Fruit fly (Drosophila melanogaster) whole organism, embryonic: ENCODE data around the gene fry.

Experiments
- Ada2b ChIP-seq: fragments of 200-800 bp; sonication (Bioruptor generic); IDR thresholded peaks from 2 replicates; pipeline ENCODE4 v1.3.6; 2022; ENCODE audit warnings: missing biosample characterization, missing genetic modification characterization
- Asciz ChIP-seq: fragments of 200-800 bp; sonication (Bioruptor generic); optimal IDR thresholded peaks from 2 replicates; lab custom pipeline; 2017; ENCODE audit warnings: missing biosample characterization, mild to moderate bottlenecking, missing genetic modification characterization, missing genetic modification reagents
- CG10654 ChIP-seq: fragments of 200-800 bp; sonication (Bioruptor generic); optimal IDR thresholded peaks from 2 replicates; lab custom pipeline; 2016; ENCODE audit warnings: missing biosample characterization, missing genetic modification characterization
- CG11093 ChIP-seq: fragments of 200-800 bp; sonication (Bioruptor generic); IDR thresholded peaks from 3 replicates; pipeline ENCODE4 v1.3.6; 2022; ENCODE audit warnings: missing biosample characterization, missing genetic modification characterization
- CG3163 ChIP-seq: fragments of 200-800 bp; sonication (Bioruptor generic); optimal IDR thresholded peaks from 3 replicates; lab custom pipeline; 2016; ENCODE audit warnings: missing biosample characterization, missing genetic modification characterization
- CG34376 ChIP-seq: fragments of 200-800 bp; sonication (Bioruptor generic); optimal IDR thresholded peaks from 2 replicates; lab custom pipeline; 2018; ENCODE audit warnings: missing biosample characterization, mild to moderate bottlenecking, missing genetic modification characterization
- CG3847 ChIP-seq: fragments of 200-800 bp; sonication (Bioruptor generic); IDR thresholded peaks from 2 replicates; pipeline ENCODE4 v1.3.6; 2022; ENCODE audit warnings: missing biosample characterization, missing genetic modification characterization
- CG4328 ChIP-seq: fragments of 200-800 bp; sonication (Bioruptor generic); optimal IDR thresholded peaks from 3 replicates; lab custom pipeline; 2017; ENCODE audit warnings: missing biosample characterization, missing genetic modification reagents, missing genetic modification characterization
- CG4617 ChIP-seq: fragments of 200-800 bp; sonication (Bioruptor generic); optimal IDR thresholded peaks from 3 replicates; lab custom pipeline; 2016; ENCODE audit warnings: missing biosample characterization, missing genetic modification characterization, borderline replicate concordance
- CG6791 ChIP-seq: fragments of 200-800 bp; sonication (Bioruptor generic); IDR thresholded peaks from 3 replicates; pipeline ENCODE4 v1.3.6; 2022; ENCODE audit warnings: missing biosample characterization, missing genetic modification characterization; ENCODE audit not compliant: partially characterized antibody
- CG6813 ChIP-seq: fragments of 200-800 bp; sonication (Bioruptor generic); optimal IDR thresholded peaks from 2 replicates; lab custom pipeline; 2017; ENCODE audit warnings: missing biosample characterization, missing genetic modification characterization, mild to moderate bottlenecking, moderate library complexity, missing genetic modification reagents
- CG7963 ChIP-seq: fragments of 200-800 bp; sonication (Bioruptor generic); IDR thresholded peaks from 3 replicates; pipeline ENCODE4 v1.3.6; 2022; ENCODE audit warnings: missing biosample characterization, missing genetic modification characterization; ENCODE audit not compliant: partially characterized antibody
- CG8281 ChIP-seq: fragments of 200-800 bp; sonication (Bioruptor generic); optimal IDR thresholded peaks from 2 replicates; lab custom pipeline; 2018; ENCODE audit warnings: missing biosample characterization, mild to moderate bottlenecking, missing genetic modification characterization, moderate library complexity
- CG8924 ChIP-seq: fragments of 200-800 bp; optimal IDR thresholded peaks from 3 replicates; lab custom pipeline; 2019; ENCODE audit warnings: missing biosample characterization, mild to moderate bottlenecking, missing genetic modification characterization, moderate library complexity
- CG8944 ChIP-seq: fragments of 200-800 bp; sonication (Bioruptor generic); optimal IDR thresholded peaks from 3 replicates; lab custom pipeline; 2016; ENCODE audit warnings: missing biosample characterization, missing genetic modification characterization
- CG9797 ChIP-seq: fragments of 200-800 bp; sonication (Bioruptor generic); optimal IDR thresholded peaks from 3 replicates; lab custom pipeline; 2018; ENCODE audit warnings: missing biosample characterization, mild to moderate bottlenecking, missing genetic modification characterization
- Dll ChIP-seq: fragments of 200-800 bp; sonication (Bioruptor generic); IDR thresholded peaks from 4 replicates; pipeline ENCODE4 v1.3.6; 2022; ENCODE audit warnings: missing biosample characterization, missing genetic modification characterization; ENCODE audit not compliant: partially characterized antibody
- MESR4 ChIP-seq: fragments of 200-800 bp; sonication (Bioruptor generic); optimal IDR thresholded peaks from 2 replicates; lab custom pipeline; 2018; ENCODE audit warnings: missing biosample characterization, mild to moderate bottlenecking, missing genetic modification characterization, moderate library complexity
- Oaz ChIP-seq: fragments of 200-800 bp; sonication (Bioruptor generic); IDR thresholded peaks from 2 replicates; pipeline ENCODE4 v1.3.6; 2022; ENCODE audit warnings: missing biosample characterization, missing genetic modification characterization
- Opbp ChIP-seq: fragments of 200-800 bp; sonication (Bioruptor generic); IDR thresholded peaks from 3 replicates; pipeline ENCODE4 v1.3.6; 2022; ENCODE audit warnings: missing biosample characterization, missing genetic modification characterization; ENCODE audit not compliant: partially characterized antibody
- Pdp1 ChIP-seq, 2 experiments: fragments of 200-800 bp; sonication (Bioruptor generic); optimal IDR thresholded peaks; 3 replicates each; lab custom pipeline; 2016; ENCODE audit warnings: missing biosample characterization in 2 of 2, missing genetic modification characterization in 2 of 2, mild to moderate bottlenecking in 1 of 2, moderate library complexity in 1 of 2
- Tbp ChIP-seq: fragments of >200 bp; optimal IDR thresholded peaks from 2 replicates; lab custom pipeline; 2018; ENCODE audit warnings: missing biosample characterization, missing genetic modification characterization
- Trl ChIP-seq, 3 experiments: fragments of >200 bp in 2 of 3; fragments of 200-800 bp in 1 of 3; sonication (Bioruptor generic) in 1 of 3; optimal IDR thresholded peaks; 2 replicates in 1 of 3; 3 replicates in 2 of 3; lab custom pipeline; 2016 to 2017; ENCODE audit warnings: missing biosample characterization in 1 of 3, missing genetic modification characterization in 1 of 3
- bowl ChIP-seq: fragments of 200-800 bp; sonication (Bioruptor generic); IDR thresholded peaks from 2 replicates; pipeline ENCODE4 v1.3.6; 2022; ENCODE audit warnings: missing biosample characterization, missing genetic modification characterization
- chinmo ChIP-seq: fragments of 200-800 bp; sonication (Bioruptor generic); IDR thresholded peaks from 4 replicates; pipeline ENCODE4 v1.3.6; 2022; ENCODE audit warnings: missing biosample characterization, missing genetic modification characterization; ENCODE audit not compliant: partially characterized antibody
- emc ChIP-seq: fragments of 200-800 bp; sonication (Bioruptor generic); optimal IDR thresholded peaks from 2 replicates; lab custom pipeline; 2016; ENCODE audit warnings: missing biosample characterization, missing genetic modification characterization
- eyg ChIP-seq: fragments of 200-800 bp; sonication (Bioruptor generic); optimal IDR thresholded peaks from 3 replicates; lab custom pipeline; 2016; ENCODE audit warnings: missing biosample characterization, missing genetic modification characterization
- gcm ChIP-seq: fragments of 200-800 bp; sonication (Bioruptor generic); optimal IDR thresholded peaks from 2 replicates; lab custom pipeline; 2019; ENCODE audit warnings: missing biosample characterization, mild to moderate bottlenecking, missing genetic modification characterization, moderate library complexity
- grau ChIP-seq: fragments of 200-800 bp; optimal IDR thresholded peaks from 3 replicates; lab custom pipeline; 2019; ENCODE audit warnings: missing biosample characterization, mild to moderate bottlenecking, missing genetic modification characterization, moderate library complexity
- nom ChIP-seq: fragments of 200-800 bp; sonication (Bioruptor generic); optimal IDR thresholded peaks from 2 replicates; lab custom pipeline; 2017; ENCODE audit warnings: missing biosample characterization, missing genetic modification characterization, mild to moderate bottlenecking, moderate library complexity, missing genetic modification reagents
- onecut ChIP-seq: fragments of 200-800 bp; sonication (Bioruptor generic); IDR thresholded peaks from 2 replicates; pipeline ENCODE4 v1.3.6; 2022; ENCODE audit warnings: missing biosample characterization, missing genetic modification characterization
- org-1 ChIP-seq: fragments of 200-800 bp; sonication (Bioruptor generic); optimal IDR thresholded peaks from 2 replicates; lab custom pipeline; 2017; ENCODE audit warnings: missing biosample characterization, missing genetic modification characterization
- otp ChIP-seq: fragments of 200-800 bp; sonication (Bioruptor generic); IDR thresholded peaks from 3 replicates; pipeline ENCODE4, ENCODE4 v1.3.6; 2022; ENCODE audit warnings: missing biosample characterization, missing genetic modification characterization
- pita ChIP-seq: fragments of 200-800 bp; sonication (Bioruptor generic); optimal IDR thresholded peaks from 2 replicates; lab custom pipeline; 2017; ENCODE audit warnings: missing biosample characterization, mild to moderate bottlenecking, missing genetic modification characterization
- pros ChIP-seq: fragments of 200-800 bp; sonication (Bioruptor generic); optimal IDR thresholded peaks from 3 replicates; lab custom pipeline; 2019; ENCODE audit warnings: missing biosample characterization, mild to moderate bottlenecking, missing genetic modification characterization, moderate library complexity
- rib ChIP-seq: fragments of 200-800 bp; sonication (Bioruptor generic); IDR thresholded peaks from 2 replicates; pipeline ENCODE4 v1.3.6; 2022; ENCODE audit warnings: missing biosample characterization, missing genetic modification characterization
- run ChIP-seq: fragments of 200-800 bp; sonication (Bioruptor generic); optimal IDR thresholded peaks from 3 replicates; lab custom pipeline; 2018; ENCODE audit warnings: missing biosample characterization, mild to moderate bottlenecking, missing genetic modification characterization
- sc ChIP-seq, 3 experiments: fragments of >200 bp in 2 of 3; fragments of 200-800 bp in 1 of 3; sonication (Bioruptor generic) in 1 of 3; optimal IDR thresholded peaks; 2 replicates in 2 of 3; 3 replicates in 1 of 3; lab custom pipeline; 2017; ENCODE audit warnings: mild to moderate bottlenecking in 1 of 3, missing biosample characterization in 1 of 3, missing genetic modification characterization in 1 of 3, missing genetic modification reagents in 1 of 3
- seq ChIP-seq: fragments of 200-800 bp; sonication (Bioruptor generic); IDR thresholded peaks from 2 replicates; pipeline ENCODE4 v1.3.6; 2022; ENCODE audit warnings: missing biosample characterization, missing genetic modification characterization
- slbo ChIP-seq: fragments of 200-800 bp; sonication (Bioruptor generic); IDR thresholded peaks from 2 replicates; pipeline ENCODE4 v1.3.6; 2022; ENCODE audit warnings: missing biosample characterization, missing genetic modification characterization
- slp2 ChIP-seq: fragments of 200-800 bp; sonication (Bioruptor generic); optimal IDR thresholded peaks from 2 replicates; lab custom pipeline; 2016; ENCODE audit warnings: missing biosample characterization, missing genetic modification characterization
- sr ChIP-seq: fragments of 200-800 bp; sonication (Bioruptor generic); IDR thresholded peaks from 3 replicates; pipeline ENCODE4 v1.3.6; 2022; ENCODE audit warnings: missing biosample characterization, missing genetic modification characterization
- tap ChIP-seq: fragments of 200-800 bp; optimal IDR thresholded peaks from 3 replicates; lab custom pipeline; 2019; ENCODE audit warnings: missing biosample characterization, mild to moderate bottlenecking, missing genetic modification characterization, moderate library complexity

Gene fry

DNA sequence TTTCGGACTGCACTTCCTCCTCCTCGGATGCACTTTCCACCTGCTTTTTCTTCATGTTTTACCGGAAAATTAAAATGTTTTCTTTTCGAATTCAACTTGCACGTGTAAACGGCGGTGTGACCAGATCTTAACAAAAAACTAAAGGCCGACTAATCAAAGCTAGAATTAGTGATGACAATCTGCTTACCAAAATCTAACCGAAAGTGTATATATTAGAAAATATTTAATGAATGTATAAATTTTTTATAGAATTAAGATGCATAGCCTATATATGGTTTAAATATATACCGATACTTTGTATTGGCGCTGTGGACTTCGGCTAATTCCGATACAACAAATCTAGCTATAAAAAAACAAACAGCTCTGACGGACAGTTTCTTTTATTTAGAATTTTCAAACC is 40.0 kb upstream of the fry start, which contains the start of the genes CG18178 and CG14174 (continued):
- no peak for TF ChIP-seq run (tag; lab: Kevin White, UChicago)
- peak; percentile 42 for TF ChIP-seq tap (tag; lab: Kevin White, UChicago)
- TF ChIP-seq pros (GFP tag; lab: Kevin White, UChicago), result no peak
- TF ChIP-seq chinmo, result no peak
- no peak for TF ChIP-seq Oaz (GFP tag; lab: Robert Waterston, UW)
- no peak for TF ChIP-seq CG8944
- TF ChIP-seq, all 482 proteins: peak for 239

dm6 chr3L:9717839-9718238 is 38.9 kb upstream of the fry start:
- TF ChIP-seq CG7963 (GFP tag; lab: Robert Waterston, UW), result 0 out of 3 replicates have a peak, but pooled peaks have one; percentile 15
- no peak for TF ChIP-seq CG3163 (GFP tag; lab: Kevin White, UChicago)
- TF ChIP-seq slbo (GFP tag; lab: Robert Waterston, UW), result no peak
- no peak for TF ChIP-seq CG6813 (GFP tag; lab: Kevin White, UChicago)
- TF ChIP-seq pita, result no peak

dm6 chr3L:9717101-9717500 is 38.2 kb upstream of the fry start:
- no peak for TF ChIP-seq CG10654 (GFP tag; lab: Kevin White, UChicago)
- TF ChIP-seq slp2 (GFP tag; lab: Kevin White, UChicago), result no peak
- no peak for TF ChIP-seq sc (optimal IDR thresholded peaks at IDR 0.05; lab: Kevin White, UChicago)
- no peak for TF ChIP-seq sc (GFP tag; optimal IDR thresholded peaks at IDR 0.05; lab: Kevin White, UChicago)
- TF ChIP-seq onecut (GFP tag; lab: Robert Waterston, UW), result peak; percentile 52
- TF ChIP-seq, all 482 proteins: peak for 1

DNA sequence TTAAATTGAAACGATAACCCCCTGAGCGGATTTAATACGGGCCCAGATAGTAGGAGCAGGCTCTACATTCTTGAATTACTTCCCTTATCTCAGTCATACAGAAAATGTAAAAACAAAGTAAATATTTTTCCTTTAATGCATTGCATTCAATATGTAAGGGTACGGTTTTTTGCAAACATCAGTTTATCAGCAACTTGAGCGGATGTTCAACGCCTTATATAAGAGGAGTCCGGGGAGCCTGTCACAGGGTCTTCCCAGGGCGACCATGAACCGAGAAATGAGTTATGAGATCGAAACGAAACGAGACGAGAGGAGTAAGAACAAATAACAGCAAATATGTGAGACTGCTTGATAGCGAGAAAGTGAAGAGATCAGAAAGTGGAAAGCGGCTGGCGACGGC is 37.7 kb upstream of the fry start:
- TF ChIP-seq Tbp (GFP tag; lab: Kevin White, UChicago) (no peak), CG3847 (GFP tag; lab: Robert Waterston, UW) (no peak), CG8924 (tag; lab: Kevin White, UChicago) (no peak), CG8281 (tag; lab: Kevin White, UChicago) (no peak), CG11093 (GFP tag; lab: Robert Waterston, UW) (no peak), rib (no peak), seq (no peak), gcm (peak; percentile 62), CG6791 (no peak), bowl (GFP tag; lab: Robert Waterston, UW) (no peak), Opbp (GFP tag; lab: Robert Waterston, UW) (no peak), CG9797 (GFP tag; lab: Kevin White, UChicago) (no peak), otp (GFP tag; lab: Robert Waterston, UW) (no peak), Pdp1 (GFP tag; optimal IDR thresholded peaks at IDR 0.05; lab: Kevin White, UChicago) (peak in 1 of 2 experiments; percentile 40)

DNA sequence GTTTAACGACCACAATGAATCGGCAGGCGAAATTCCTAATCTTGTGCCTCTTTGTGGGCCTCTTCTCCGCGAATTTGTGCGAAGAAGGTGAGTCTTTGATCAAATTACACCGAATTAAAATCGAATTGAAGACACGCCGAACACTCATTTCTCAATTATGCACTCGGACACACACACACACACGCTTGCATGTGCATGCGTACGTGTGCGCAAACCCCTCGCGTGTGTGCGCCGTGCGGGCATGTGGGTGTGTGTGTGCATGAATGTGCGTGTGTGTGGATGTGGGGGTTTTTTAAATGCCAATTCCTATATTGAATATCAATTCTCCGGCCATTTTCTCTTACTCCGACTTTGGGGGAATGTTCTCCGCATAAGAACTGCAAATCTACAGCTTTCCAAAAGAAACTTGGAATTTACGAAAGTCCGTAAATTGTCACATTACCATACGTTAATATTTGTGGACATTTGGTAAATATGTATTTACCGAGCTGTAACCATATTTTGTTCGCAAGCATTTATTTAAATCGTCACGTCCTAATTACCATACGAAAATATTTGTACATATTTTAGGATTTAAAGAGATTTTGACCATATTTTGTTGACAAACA is 35.7 kb upstream of the fry start:
- TF ChIP-seq Dll (GFP tag; lab: Robert Waterston, UW) (0 out of 4 replicates have a peak, but pooled peaks have one; percentile 26), CG34376 (peak; percentile 10), eyg (GFP tag; lab: Kevin White, UChicago) (no peak), sr (GFP tag; lab: Robert Waterston, UW) (peak; percentile 84), org-1 (GFP tag; lab: Kevin White, UChicago) (no peak), emc (GFP tag; lab: Kevin White, UChicago) (no peak), CG4617 (GFP tag; lab: Kevin White, UChicago) (peak; percentile 22), gcm (peak; percentile 56), Asciz (GFP tag; lab: Kevin White, UChicago) (peak; percentile 30), nom (peak; percentile 14), Ada2b (no peak), Trl (optimal IDR thresholded peaks at IDR 0.05; lab: Kevin White, UChicago) (peak in 1 of 2 experiments; percentile 29), Trl (GFP tag; optimal IDR thresholded peaks at IDR 0.05; lab: Kevin White, UChicago) (no peak), grau (tag; lab: Kevin White, UChicago) (no peak), CG4328 (no peak), MESR4 (GFP tag; lab: Kevin White, UChicago) (peak; percentile 76)
